Fruit fly (Drosophila melanogaster) Kc167 (cell line): Measurements from ENCODE around the gene ewg.

Experiments
- Myc ChIP-seq: fragments of >200 bp; optimal IDR thresholded peaks from 2 replicates; lab custom pipeline; 2017; ENCODE audit warnings: missing external identifiers
- Sin3A ChIP-seq: fragments of >200 bp; optimal IDR thresholded peaks from 2 replicates; lab custom pipeline; 2018; ENCODE audit warnings: missing external identifiers
- h ChIP-seq: fragments of >200 bp; optimal IDR thresholded peaks from 3 replicates; lab custom pipeline; 2018; ENCODE audit warnings: missing external identifiers
- insv ChIP-seq: fragments of >200 bp; optimal IDR thresholded peaks from 3 replicates; lab custom pipeline; 2018; ENCODE audit warnings: missing external identifiers
- psq ChIP-seq: fragments of >200 bp; optimal IDR thresholded peaks from 2 replicates; lab custom pipeline; 2017; ENCODE audit warnings: missing external identifiers
- ttk ChIP-seq: sonication (Bioruptor generic); optimal IDR thresholded peaks from 2 replicates; lab custom pipeline; 2017; ENCODE audit warnings: missing external identifiers

Gene ewg

dm6 chrX:279097-279727, at the start of gene ewg, which contains the start of gene CG3777:
Gene ewg, minus strand, starts transcription at chrX:279718.
Gene CG3777, plus strand, starts transcription at chrX:279703.
- TF ChIP-seq Myc (lab: Kevin White, UChicago) (no peak), insv (lab: Kevin White, UChicago) (no peak), psq (lab: Kevin White, UChicago) (no peak), h (no peak), ttk (lab: Kevin White, UChicago) (no peak), Sin3A (lab: Kevin White, UChicago) (no peak)

- TF ChIP-seq ttk (lab: Kevin White, UChicago): no peak
- no peak for TF ChIP-seq Myc (lab: Kevin White, UChicago)
- TF ChIP-seq psq (lab: Kevin White, UChicago): no peak
- no peak for TF ChIP-seq insv (lab: Kevin White, UChicago)
Observed at dm6 chrX:314823-315222, 35.3 kb upstream of the ewg start, which contains the start of gene Or1a. Gene Or1a, plus strand, starts transcription at chrX:315123.

dm6 chrX:311328-311727, 31.8 kb upstream of the ewg start:
- TF ChIP-seq h (no peak), psq (lab: Kevin White, UChicago) (no peak)

DNA sequence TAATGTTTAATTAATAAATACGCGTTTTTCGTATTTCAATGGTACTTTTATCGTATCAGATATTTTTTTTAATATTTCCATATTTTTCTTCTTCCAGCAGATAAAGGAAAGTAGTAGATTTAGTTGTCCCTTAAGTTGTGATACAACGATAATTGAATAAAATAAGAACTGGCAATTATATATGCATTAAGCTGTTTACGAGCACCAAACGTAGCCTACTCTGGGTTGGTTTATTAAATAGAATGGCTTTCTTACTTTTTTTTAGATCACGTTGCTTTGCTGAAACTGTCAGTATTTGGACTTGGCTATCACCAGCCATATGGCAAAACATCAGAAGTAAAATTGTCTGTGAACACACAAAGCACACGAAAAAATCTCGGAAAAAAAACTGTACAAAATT, 27.9 kb upstream of the ewg start, which contains the start of gene CG12470:
Gene CG12470 (plus strand): TSS at position 301 of the 400 bp plus-strand sequence.
- TF ChIP-seq psq (lab: Kevin White, UChicago) (no peak), insv (lab: Kevin White, UChicago) (no peak), Sin3A (lab: Kevin White, UChicago) (no peak), Myc (lab: Kevin White, UChicago) (no peak), h (no peak), ttk (lab: Kevin White, UChicago) (no peak)

- TF ChIP-seq insv (lab: Kevin White, UChicago): no peak
- TF ChIP-seq h: no peak
- TF ChIP-seq psq (lab: Kevin White, UChicago): no peak
- no peak for TF ChIP-seq Myc (lab: Kevin White, UChicago)
- TF ChIP-seq Sin3A (lab: Kevin White, UChicago): no peak
- no peak for TF ChIP-seq ttk (lab: Kevin White, UChicago)
Observed at dm6 chrX:294839-295238, 15.3 kb upstream of the ewg start, which contains the start of gene CG13375. Gene CG13375, minus strand, starts transcription at chrX:294962.

DNA sequence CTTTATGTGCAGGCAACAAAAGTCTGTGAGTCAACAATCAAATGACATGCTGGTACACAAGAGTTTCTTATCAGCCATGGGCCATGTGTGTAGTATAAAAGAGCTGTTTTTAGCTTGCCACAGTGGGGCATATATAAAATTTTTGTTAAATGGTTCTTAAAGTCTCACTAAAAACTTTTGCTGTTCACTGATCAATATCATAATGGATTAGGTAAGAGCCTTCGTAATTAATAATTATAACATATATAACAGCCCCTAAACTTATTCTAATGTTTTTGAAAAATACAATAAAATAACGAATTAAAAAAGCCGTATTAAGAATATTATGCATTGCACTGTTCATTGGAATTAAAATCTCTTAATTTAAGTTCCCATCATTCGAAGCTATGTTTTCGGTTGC, 13.7 kb upstream of the ewg start:
- no peak for TF ChIP-seq Sin3A (lab: Kevin White, UChicago)
- TF ChIP-seq Myc (lab: Kevin White, UChicago): no peak
- no peak for TF ChIP-seq ttk (lab: Kevin White, UChicago)
- no peak for TF ChIP-seq insv (lab: Kevin White, UChicago)
- TF ChIP-seq h: no peak
- TF ChIP-seq psq (lab: Kevin White, UChicago): no peak

DNA sequence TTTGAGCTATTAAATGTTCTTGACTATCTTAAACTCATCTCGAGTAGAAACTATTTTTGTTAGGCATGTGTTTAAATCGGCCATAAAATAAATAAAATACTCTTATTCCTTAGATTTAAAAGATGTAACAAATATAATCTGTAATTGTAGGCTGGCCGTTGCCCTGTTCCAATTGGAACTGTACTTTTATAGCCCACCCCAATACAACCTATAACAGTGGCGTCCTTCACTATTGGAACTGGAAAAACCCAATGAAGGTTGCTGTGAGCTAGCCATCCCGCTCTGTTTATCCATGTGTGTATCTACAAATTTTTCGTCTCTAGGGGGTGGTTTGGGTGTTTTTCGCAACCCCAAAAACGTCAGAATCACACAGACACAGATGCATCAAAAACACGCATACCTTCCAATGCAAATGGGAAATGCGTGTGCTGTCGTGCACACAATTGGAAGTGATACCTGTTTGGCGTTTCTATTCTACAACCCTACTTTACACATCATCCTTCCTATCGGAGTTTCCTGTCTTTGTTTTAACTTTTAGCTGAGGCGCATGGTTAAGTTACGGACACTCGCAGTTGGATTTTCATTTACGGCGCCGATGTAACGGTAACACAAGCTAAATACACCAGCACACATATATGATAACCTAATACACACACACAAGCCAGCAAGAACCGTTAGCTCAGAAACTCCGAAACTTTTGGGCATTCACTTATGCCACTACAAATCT, 985 bp downstream of the ewg start:
- no peak for TF ChIP-seq Sin3A (lab: Kevin White, UChicago)
- no peak for TF ChIP-seq psq (lab: Kevin White, UChicago)
- no peak for TF ChIP-seq Myc (lab: Kevin White, UChicago)
- no peak for TF ChIP-seq ttk (lab: Kevin White, UChicago)
- TF ChIP-seq h: no peak
- no peak for TF ChIP-seq insv (lab: Kevin White, UChicago)

DNA sequence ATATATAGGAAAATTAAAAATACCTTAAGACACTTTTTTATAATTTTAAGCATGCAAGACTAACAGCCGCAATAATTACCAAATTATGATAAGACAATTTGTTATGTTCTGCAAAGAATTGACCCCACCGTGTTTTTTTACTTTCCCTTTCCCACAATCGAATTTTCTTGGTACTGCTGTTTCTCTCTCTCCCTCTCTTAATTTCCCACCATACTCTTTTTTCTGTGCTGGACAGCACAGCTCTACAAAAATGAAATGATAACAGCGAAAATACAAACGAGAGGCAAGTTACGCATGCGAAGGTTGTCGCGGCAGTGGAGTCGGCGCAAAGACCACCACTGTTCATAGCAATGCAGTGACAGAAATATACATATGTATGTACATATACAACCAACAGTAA, 1.6 kb downstream of the ewg start:
- TF ChIP-seq Myc (lab: Kevin White, UChicago) (no peak), h (no peak), psq (lab: Kevin White, UChicago) (no peak)

- TF ChIP-seq ttk (lab: Kevin White, UChicago) (no peak), insv (lab: Kevin White, UChicago) (no peak), Myc (lab: Kevin White, UChicago) (no peak), h (no peak), psq (lab: Kevin White, UChicago) (no peak), Sin3A (lab: Kevin White, UChicago) (no peak)
Observed at dm6 chrX:276569-276968, 2.9 kb downstream of the ewg start.

- TF ChIP-seq Myc (lab: Kevin White, UChicago) (no peak), insv (lab: Kevin White, UChicago) (no peak), h (no peak), Sin3A (lab: Kevin White, UChicago) (no peak)
Observed at dm6 chrX:276065-276464, 3.5 kb downstream of the ewg start.

dm6 chrX:267979-268378, 11.5 kb downstream of the ewg start:
- TF ChIP-seq h (no peak), ttk (lab: Kevin White, UChicago) (no peak), insv (lab: Kevin White, UChicago) (no peak), Myc (lab: Kevin White, UChicago) (no peak), psq (lab: Kevin White, UChicago) (no peak), Sin3A (lab: Kevin White, UChicago) (no peak)

- no peak for TF ChIP-seq insv (lab: Kevin White, UChicago)
- no peak for TF ChIP-seq ttk (lab: Kevin White, UChicago)
- TF ChIP-seq Myc (lab: Kevin White, UChicago): no peak
- no peak for TF ChIP-seq psq (lab: Kevin White, UChicago)
- TF ChIP-seq h: no peak
- TF ChIP-seq Sin3A (lab: Kevin White, UChicago): no peak
Observed at dm6 chrX:266978-267439, 12.5 kb downstream of the ewg start, which contains the start of gene CG13376. Gene CG13376, minus strand, starts transcription at chrX:267028.
